Worm (Caenorhabditis elegans) whole organism, L1 larva: ENCODE measurements around the gene xrn-2.

Source experiments
- C16A3.4 ChIP-seq: fragments of 150-350 bp; optimal IDR thresholded peaks from 2 replicates; lab custom pipeline; 2014; ENCODE audit warnings: missing biosample characterization, missing genetic modification characterization
- elt-2 ChIP-seq: sonication (generic microtip); optimal IDR thresholded peaks from 2 replicates; lab custom pipeline; 2016; ENCODE audit warnings: missing genetic modification characterization, mild to moderate bottlenecking, inconsistent platforms, missing compliant biosample characterization, missing genetic modification reagents
- nhr-76 ChIP-seq: sonication (generic microtip); optimal IDR thresholded peaks from 2 replicates; lab custom pipeline; 2017; ENCODE audit warnings: missing biosample characterization, missing genetic modification characterization
- snpc-4 ChIP-seq: fragments of 150-350 bp; optimal IDR thresholded peaks from 2 replicates; lab custom pipeline; 2014; ENCODE audit warnings: missing biosample characterization, missing genetic modification characterization
- sox-4 ChIP-seq: sonication (generic microtip); optimal IDR thresholded peaks from 2 replicates; lab custom pipeline; 2016; ENCODE audit warnings: missing genetic modification characterization, missing compliant biosample characterization
- unc-30 ChIP-seq: sonication (generic microtip); optimal IDR thresholded peaks from 2 replicates; lab custom pipeline; 2017; ENCODE audit warnings: missing biosample characterization, missing genetic modification characterization

- no peak for TF ChIP-seq nhr-76 (tag; lab: Kevin White, UChicago)
- TF ChIP-seq unc-30 (tag; lab: Kevin White, UChicago): no peak
- no peak for TF ChIP-seq C16A3.4 (tag; lab: Kevin White, UChicago)
- no peak for TF ChIP-seq elt-2
- no peak for TF ChIP-seq sox-4
- TF ChIP-seq snpc-4 (tag; lab: Kevin White, UChicago): peak; percentile 70
These were observed 37.2 kb upstream of the xrn-2 start for ce11 chrII:14118391-14118790.
